Worm (Caenorhabditis elegans) whole organism, L2 larva: ENCODE measurements around the gene mob-2.

ENCODE experiments used
- aly-2 ChIP-seq: fragments of 150-350 bp; optimal IDR thresholded peaks from 2 replicates; lab custom pipeline; 2014; ENCODE audit warnings: missing biosample characterization, missing genetic modification characterization
- ceh-16 ChIP-seq: fragments of 150-350 bp; optimal IDR thresholded peaks from 2 replicates; lab custom pipeline; 2014; ENCODE audit warnings: missing biosample characterization, missing genetic modification characterization
- elt-3 ChIP-seq: sonication (generic microtip); optimal IDR thresholded peaks from 2 replicates; lab custom pipeline; 2017; ENCODE audit warnings: missing biosample characterization, missing genetic modification characterization
- fos-1 ChIP-seq: fragments of 150-350 bp; optimal IDR thresholded peaks from 2 replicates; lab custom pipeline; 2014; ENCODE audit warnings: missing biosample characterization, missing genetic modification characterization
- lin-13 ChIP-seq: fragments of 150-350 bp; optimal IDR thresholded peaks from 2 replicates; lab custom pipeline; 2014; ENCODE audit warnings: missing biosample characterization, missing genetic modification reagents, missing genetic modification characterization
- lsy-2 ChIP-seq, 2 experiments: fragments of 150-350 bp in 1 of 2; sonication (generic microtip) in 1 of 2; optimal IDR thresholded peaks; 2 replicates each; lab custom pipeline; 2014 to 2017; ENCODE audit warnings: missing biosample characterization in 2 of 2, missing genetic modification characterization in 2 of 2
- mdl-1 ChIP-seq, 2 experiments: fragments of 150-350 bp in 1 of 2; sonication (generic microtip) in 1 of 2; optimal IDR thresholded peaks; 2 replicates each; lab custom pipeline; 2017; ENCODE audit warnings: missing biosample characterization in 2 of 2, missing genetic modification characterization in 2 of 2
- nhr-12 ChIP-seq: fragments of 150-350 bp; optimal IDR thresholded peaks from 2 replicates; lab custom pipeline; 2014; ENCODE audit warnings: missing biosample characterization, missing genetic modification characterization
- nhr-21 ChIP-seq: fragments of 150-350 bp; optimal IDR thresholded peaks from 2 replicates; lab custom pipeline; 2014; ENCODE audit warnings: missing biosample characterization, missing genetic modification characterization
- nhr-237 ChIP-seq: fragments of 150-350 bp; optimal IDR thresholded peaks from 2 replicates; lab custom pipeline; 2014; ENCODE audit warnings: missing biosample characterization, missing genetic modification characterization
- skn-1 ChIP-seq: sonication (generic microtip); optimal IDR thresholded peaks from 2 replicates; lab custom pipeline; 2017; ENCODE audit warnings: missing biosample characterization, missing genetic modification characterization
- snpc-4 ChIP-seq: fragments of 150-350 bp; optimal IDR thresholded peaks from 2 replicates; lab custom pipeline; 2014; ENCODE audit warnings: missing biosample characterization, missing genetic modification characterization
- unc-62 ChIP-seq: fragments of 150-350 bp; optimal IDR thresholded peaks from 2 replicates; lab custom pipeline; 2014; ENCODE audit warnings: missing biosample characterization, missing genetic modification reagents, missing genetic modification characterization
- ztf-4 ChIP-seq: fragments of 150-350 bp; optimal IDR thresholded peaks from 2 replicates; lab custom pipeline; 2014; ENCODE audit warnings: missing biosample characterization, missing genetic modification characterization

- TF ChIP-seq nhr-21 (tag; lab: Kevin White, UChicago) (no peak), lin-13 (GFP tag; lab: Kevin White, UChicago) (no peak), snpc-4 (tag; lab: Kevin White, UChicago) (no peak), skn-1 (tag; lab: Kevin White, UChicago) (no peak), unc-62 (GFP tag; lab: Kevin White, UChicago) (no peak), ztf-4 (no peak), lsy-2 (tag; optimal IDR thresholded peaks at IDR 0.05; lab: Kevin White, UChicago) (no peak), nhr-12 (no peak), nhr-237 (tag; lab: Kevin White, UChicago) (no peak), mdl-1 (tag; optimal IDR thresholded peaks at IDR 0.05; lab: Kevin White, UChicago) (no peak), ceh-16 (tag; lab: Kevin White, UChicago) (no peak), fos-1 (tag; lab: Kevin White, UChicago) (no peak), elt-3 (tag; lab: Kevin White, UChicago) (no peak), aly-2 (no peak)
Measured at ce11 chrX:13212528-13212927, 42.7 kb upstream of the mob-2 start.
